Fruit fly (Drosophila melanogaster) whole organism: Measurements from ENCODE around the gene Tgs1.

Experiments used
- Dll ChIP-seq: fragments of >200 bp; optimal IDR thresholded peaks from 2 replicates; lab custom pipeline; 2017
- EcR ChIP-seq, 2 experiments: fragments of >200 bp; optimal IDR thresholded peaks; 2 replicates each; lab custom pipeline; 2017; ENCODE audit warnings: missing biosample characterization in 2 of 2, missing genetic modification characterization in 2 of 2, missing genetic modification reagents in 2 of 2
- pan ChIP-seq: fragments of >200 bp; optimal IDR thresholded peaks from 2 replicates; lab custom pipeline; 2017
- psq ChIP-seq: fragments of >200 bp; optimal IDR thresholded peaks from 2 replicates; lab custom pipeline; 2017
- usp ChIP-seq: fragments of >200 bp; optimal IDR thresholded peaks from 2 replicates; lab custom pipeline; 2017; ENCODE audit warnings: missing biosample characterization, missing genetic modification characterization, mixed read lengths

DNA sequence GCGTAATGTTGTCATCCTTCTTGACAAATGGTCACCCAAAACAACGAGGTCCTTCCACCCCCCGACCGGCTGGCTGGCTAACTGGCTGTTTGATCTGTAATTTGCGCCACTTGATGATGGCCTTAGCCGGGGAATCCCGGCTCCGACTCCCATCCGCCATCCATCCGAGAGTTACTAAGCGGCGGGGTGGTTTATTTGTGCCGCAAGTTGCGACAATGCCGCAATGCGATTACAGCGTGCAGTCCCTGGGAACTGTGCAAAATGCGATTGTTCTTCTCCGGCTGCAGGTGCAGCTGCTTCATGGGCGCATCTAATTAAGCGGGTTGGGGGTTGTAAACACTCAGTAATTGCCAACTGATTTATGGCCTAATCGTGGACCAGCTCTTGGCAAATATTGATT is 4.7 kb downstream of the Tgs1 start:
- TF ChIP-seq Dll (lab: Kevin White, UChicago) (no peak), pan (lab: Kevin White, UChicago) (no peak), psq (no peak), EcR (GFP tag; optimal IDR thresholded peaks at IDR 0.05; lab: Kevin White, UChicago) (no peak), usp (GFP tag; lab: Kevin White, UChicago) (no peak)
